Worm (Caenorhabditis elegans) whole organism, L1 larva: ENCODE measurements around the gene C08F8.9.
A peak's percentile ranks its signal among the peaks of the same experiment; 100 is the strongest.

ENCODE experiments used
- C16A3.4 ChIP-seq: fragments of 150-350 bp; optimal IDR thresholded peaks from 2 replicates; lab custom pipeline; 2014; ENCODE audit warnings: missing biosample characterization, missing genetic modification characterization
- F16B12.6 ChIP-seq: fragments of 150-350 bp; optimal IDR thresholded peaks from 2 replicates; lab custom pipeline; 2014; ENCODE audit warnings: missing biosample characterization, missing genetic modification characterization
- aha-1 ChIP-seq: fragments of 150-350 bp; optimal IDR thresholded peaks from 2 replicates; lab custom pipeline; 2014; ENCODE audit warnings: missing biosample characterization, missing genetic modification characterization
- alr-1 ChIP-seq: fragments of 200-800 bp; sonication (Bioruptor generic); optimal IDR thresholded peaks from 2 replicates; lab custom pipeline; 2018; ENCODE audit warnings: borderline replicate concordance, mild to moderate bottlenecking, missing genetic modification characterization, missing compliant biosample characterization
- ama-1 ChIP-seq: fragments of 150-350 bp; optimal IDR thresholded peaks from 2 replicates; lab custom pipeline; 2014
- blmp-1 ChIP-seq: fragments of 150-350 bp; optimal IDR thresholded peaks from 2 replicates; lab custom pipeline; 2014; ENCODE audit warnings: missing biosample characterization, missing genetic modification characterization
- ceh-82 ChIP-seq, 3 experiments: fragments of 150-350 bp in 1 of 3; sonication (generic microtip) in 2 of 3; optimal IDR thresholded peaks; 2 replicates each; lab custom pipeline; 2014 to 2017; ENCODE audit warnings: missing biosample characterization in 3 of 3, missing genetic modification characterization in 3 of 3
- ceh-88 ChIP-seq: fragments of 200-800 bp; sonication (Bioruptor generic); IDR thresholded peaks from 2 replicates; pipeline ENCODE4 v1.3.6; 2022; ENCODE audit warnings: missing genetic modification characterization, missing compliant biosample characterization
- ceh-90 ChIP-seq: sonication (generic microtip); optimal IDR thresholded peaks from 2 replicates; lab custom pipeline; 2016; ENCODE audit warnings: missing genetic modification characterization, missing compliant biosample characterization
- dsc-1 ChIP-seq: sonication (generic microtip); optimal IDR thresholded peaks from 2 replicates; lab custom pipeline; 2016; ENCODE audit warnings: mild to moderate bottlenecking, missing genetic modification characterization, missing compliant biosample characterization
- efl-1 ChIP-seq, 4 experiments: fragments of 150-350 bp; optimal IDR thresholded peaks in 3 of 4; peaks in 1 of 4; 1 replicate in 1 of 4; 2 replicates in 3 of 4; lab custom pipeline; 2014; ENCODE audit warnings: missing biosample characterization in 2 of 4, missing genetic modification characterization in 2 of 4, missing genetic modification reagents in 2 of 4
- efl-3 ChIP-seq: fragments of 200-800 bp; sonication (Bioruptor generic); optimal IDR thresholded peaks from 2 replicates; lab custom pipeline; 2018; ENCODE audit warnings: mild to moderate bottlenecking, missing genetic modification characterization, missing compliant biosample characterization
- elt-3 ChIP-seq, 6 experiments: fragments of 150-350 bp in 1 of 6; sonication (generic microtip); optimal IDR thresholded peaks; 2 replicates each; lab custom pipeline; 2017 to 2018; ENCODE audit warnings: missing biosample characterization in 6 of 6, missing genetic modification characterization in 6 of 6, inconsistent platforms in 1 of 6
- ets-5 ChIP-seq: fragments of 200-800 bp; sonication (Bioruptor generic); IDR thresholded peaks from 2 replicates; pipeline ENCODE4 v1.3.6; 2022; ENCODE audit warnings: missing genetic modification characterization, missing compliant biosample characterization
- fkh-10 ChIP-seq: sonication (generic microtip); optimal IDR thresholded peaks from 2 replicates; lab custom pipeline; 2017; ENCODE audit warnings: missing biosample characterization, missing genetic modification reagents, missing genetic modification characterization
- fkh-4 ChIP-seq: sonication (generic microtip); optimal IDR thresholded peaks from 2 replicates; lab custom pipeline; 2016; ENCODE audit warnings: missing compliant biosample characterization, missing genetic modification characterization, borderline replicate concordance
- fkh-8 ChIP-seq: sonication (generic microtip); optimal IDR thresholded peaks from 2 replicates; lab custom pipeline; 2016; ENCODE audit warnings: mild to moderate bottlenecking, missing genetic modification characterization, missing compliant biosample characterization
- fos-1 ChIP-seq: fragments of 150-350 bp; optimal IDR thresholded peaks from 2 replicates; lab custom pipeline; 2014; ENCODE audit warnings: missing biosample characterization, missing genetic modification characterization
- grh-1 ChIP-seq: fragments of 200-800 bp; sonication (Bioruptor generic); IDR thresholded peaks from 2 replicates; pipeline ENCODE4 v1.3.6; 2022; ENCODE audit warnings: missing genetic modification reagents, missing genetic modification characterization, missing compliant biosample characterization
- hlh-17 ChIP-seq: fragments of 200-800 bp; sonication (Bioruptor generic); optimal IDR thresholded peaks from 2 replicates; lab custom pipeline; 2018; ENCODE audit warnings: missing genetic modification characterization, mild to moderate bottlenecking, missing compliant biosample characterization, moderate library complexity, borderline replicate concordance
- hlh-4 ChIP-seq: sonication (generic microtip); optimal IDR thresholded peaks from 2 replicates; lab custom pipeline; 2016; ENCODE audit warnings: mild to moderate bottlenecking, missing genetic modification characterization, missing compliant biosample characterization
- hpl-2 ChIP-seq: fragments of 150-350 bp; optimal IDR thresholded peaks from 2 replicates; lab custom pipeline; 2014; ENCODE audit warnings: missing biosample characterization, missing genetic modification reagents, missing genetic modification characterization
- jun-1 ChIP-seq: fragments of 150-350 bp; optimal IDR thresholded peaks from 2 replicates; lab custom pipeline; 2014; ENCODE audit warnings: missing biosample characterization, missing genetic modification reagents, missing genetic modification characterization
- lin-14 ChIP-seq: fragments of 200-800 bp; sonication (Bioruptor generic); optimal IDR thresholded peaks from 2 replicates; lab custom pipeline; 2018; ENCODE audit warnings: mild to moderate bottlenecking, missing genetic modification characterization, moderate library complexity, missing compliant biosample characterization
- lin-35 ChIP-seq, 2 experiments: fragments of 150-350 bp; optimal IDR thresholded peaks; 2 replicates each; lab custom pipeline; 2014; ENCODE audit warnings: missing biosample characterization in 2 of 2, missing genetic modification characterization in 2 of 2, missing genetic modification reagents in 2 of 2
- lin-39 ChIP-seq: fragments of 150-350 bp; optimal IDR thresholded peaks from 2 replicates; lab custom pipeline; 2014; ENCODE audit warnings: missing biosample characterization, missing genetic modification reagents, missing genetic modification characterization
- lsy-2 ChIP-seq, 2 experiments: fragments of 150-350 bp; optimal IDR thresholded peaks; 2 replicates each; lab custom pipeline; 2014; ENCODE audit warnings: missing biosample characterization in 2 of 2, missing genetic modification characterization in 2 of 2
- mab-9 ChIP-seq: fragments of 200-800 bp; sonication (Bioruptor generic); IDR thresholded peaks from 2 replicates; pipeline ENCODE4 v1.3.6; 2022; ENCODE audit warnings: missing genetic modification reagents, missing genetic modification characterization, missing compliant biosample characterization
- mep-1 ChIP-seq: fragments of 150-350 bp; optimal IDR thresholded peaks from 2 replicates; lab custom pipeline; 2014; ENCODE audit warnings: missing biosample characterization, missing genetic modification characterization
- nhr-11 ChIP-seq: fragments of 150-350 bp; optimal IDR thresholded peaks from 2 replicates; lab custom pipeline; 2014; ENCODE audit warnings: missing biosample characterization, missing genetic modification characterization
- nhr-12 ChIP-seq: sonication (generic microtip); optimal IDR thresholded peaks from 2 replicates; lab custom pipeline; 2017; ENCODE audit warnings: missing biosample characterization, missing genetic modification characterization
- nhr-19 ChIP-seq: fragments of 200-800 bp; sonication (Bioruptor generic); conservative IDR thresholded peaks from 2 replicates; pipeline ENCODE4 v1.3.6; 2022; ENCODE audit warnings: missing genetic modification characterization, missing compliant biosample characterization
- nhr-71 ChIP-seq: sonication (generic microtip); optimal IDR thresholded peaks from 2 replicates; lab custom pipeline; 2016; ENCODE audit warnings: mild to moderate bottlenecking, missing genetic modification characterization, moderate library complexity, missing compliant biosample characterization
- nhr-76 ChIP-seq: sonication (generic microtip); optimal IDR thresholded peaks from 2 replicates; lab custom pipeline; 2017; ENCODE audit warnings: missing biosample characterization, missing genetic modification characterization
- nhr-77 ChIP-seq: fragments of 150-350 bp; optimal IDR thresholded peaks from 2 replicates; lab custom pipeline; 2014; ENCODE audit warnings: missing biosample characterization, missing genetic modification characterization
- nhr-90 ChIP-seq: sonication (generic microtip); optimal IDR thresholded peaks from 2 replicates; lab custom pipeline; 2016; ENCODE audit warnings: mild to moderate bottlenecking, missing genetic modification characterization, missing compliant biosample characterization; ENCODE audit not compliant: poor library complexity
- pag-3 ChIP-seq: sonication (generic microtip); optimal IDR thresholded peaks from 2 replicates; lab custom pipeline; 2017; ENCODE audit warnings: missing genetic modification characterization, mild to moderate bottlenecking, missing compliant biosample characterization, antibody characterized with exemption, borderline replicate concordance; ENCODE audit not compliant: insufficient read depth
- pax-3 ChIP-seq: fragments of 200-800 bp; sonication (Bioruptor generic); optimal IDR thresholded peaks from 2 replicates; lab custom pipeline; 2018; ENCODE audit warnings: mild to moderate bottlenecking, missing genetic modification characterization, moderate library complexity, missing compliant biosample characterization
- pqm-1 ChIP-seq: sonication (generic microtip); optimal IDR thresholded peaks from 3 replicates; lab custom pipeline; 2017; ENCODE audit warnings: missing biosample characterization, missing genetic modification characterization
- rnt-1 ChIP-seq: sonication (generic microtip); optimal IDR thresholded peaks from 2 replicates; lab custom pipeline; 2016; ENCODE audit warnings: mild to moderate bottlenecking, missing genetic modification characterization, moderate library complexity, missing compliant biosample characterization
- skn-1 ChIP-seq: fragments of 150-350 bp; optimal IDR thresholded peaks from 2 replicates; lab custom pipeline; 2014; ENCODE audit warnings: missing biosample characterization, missing genetic modification characterization
- snu-23 ChIP-seq: sonication (generic microtip); optimal IDR thresholded peaks from 2 replicates; lab custom pipeline; 2016; ENCODE audit warnings: missing genetic modification characterization, missing compliant biosample characterization
- sptf-1 ChIP-seq: fragments of 150-350 bp; optimal IDR thresholded peaks from 2 replicates; lab custom pipeline; 2014; ENCODE audit warnings: missing biosample characterization, missing genetic modification characterization
- tbx-2 ChIP-seq: sonication (generic microtip); optimal IDR thresholded peaks from 2 replicates; lab custom pipeline; 2016; ENCODE audit warnings: missing genetic modification characterization, missing compliant biosample characterization
- unc-130 ChIP-seq: fragments of 150-350 bp; optimal IDR thresholded peaks from 2 replicates; lab custom pipeline; 2017; ENCODE audit warnings: missing biosample characterization, missing genetic modification characterization, inconsistent platforms
- unc-30 ChIP-seq: sonication (generic microtip); optimal IDR thresholded peaks from 2 replicates; lab custom pipeline; 2017; ENCODE audit warnings: missing biosample characterization, missing genetic modification characterization
- unc-62 ChIP-seq: fragments of 150-350 bp; optimal IDR thresholded peaks from 2 replicates; lab custom pipeline; 2014; ENCODE audit warnings: missing biosample characterization, missing genetic modification reagents, missing genetic modification characterization
- unc-98 ChIP-seq: fragments of 200-800 bp; sonication (Bioruptor generic); IDR thresholded peaks from 2 replicates; pipeline ENCODE4 v1.3.6; 2022; ENCODE audit warnings: missing genetic modification characterization, missing compliant biosample characterization
- zag-1 ChIP-seq: fragments of 150-350 bp; optimal IDR thresholded peaks from 2 replicates; lab custom pipeline; 2014; ENCODE audit warnings: missing biosample characterization, missing genetic modification characterization
- ztf-11 ChIP-seq, 2 experiments: sonication (generic microtip); optimal IDR thresholded peaks; 2 replicates each; lab custom pipeline; 2016 to 2017; ENCODE audit warnings: missing genetic modification characterization in 2 of 2, missing biosample characterization in 1 of 2, missing compliant biosample characterization in 1 of 2

Gene C08F8.9

DNA sequence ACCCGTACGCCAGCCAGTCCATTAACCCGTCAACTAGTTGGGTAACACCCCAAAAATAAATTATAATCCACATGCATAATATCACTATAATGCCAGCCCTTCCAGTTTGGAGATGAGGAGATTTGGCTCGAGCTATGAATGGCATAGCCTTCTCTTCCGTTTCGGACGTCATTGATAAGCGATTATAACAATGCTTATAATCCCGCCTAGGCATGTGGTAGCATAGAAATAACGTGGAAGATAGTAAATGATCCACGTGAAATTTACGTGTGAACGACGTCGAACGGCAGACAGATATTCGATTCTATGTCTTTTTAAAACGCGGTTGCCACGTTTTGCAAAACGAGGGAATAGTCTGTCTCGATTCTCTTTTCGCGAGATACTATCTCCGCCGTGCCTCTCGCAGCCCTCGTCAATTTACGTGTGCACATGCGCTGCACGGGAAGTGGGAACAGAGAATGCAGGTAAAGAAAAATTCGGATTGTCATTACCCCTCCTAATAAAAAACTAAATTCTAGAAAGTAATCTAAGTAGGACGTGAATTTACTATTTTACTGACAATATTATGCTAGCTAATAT is 29.5 kb downstream of the C08F8.9 start:
- TF ChIP-seq F16B12.6 (tag; lab: Kevin White, UChicago) = peak; percentile 8
- TF ChIP-seq lin-35 (GFP tag; optimal IDR thresholded peaks at IDR 0.05; lab: Kevin White, UChicago) = peak in 1 of 2 experiments; percentile 23
- TF ChIP-seq fkh-8 (tag; lab: Kevin White, UChicago) = peak; percentile 49
- TF ChIP-seq aha-1 (tag; lab: Kevin White, UChicago) = no peak
- TF ChIP-seq fos-1 (tag; lab: Kevin White, UChicago) = no peak
- TF ChIP-seq fkh-4 (tag; lab: Kevin White, UChicago) = peak; percentile 2
- TF ChIP-seq mep-1 (tag; lab: Kevin White, UChicago) = peak; percentile 5
- TF ChIP-seq hpl-2 (GFP tag; lab: Kevin White, UChicago) = no peak
- TF ChIP-seq zag-1 (tag; lab: Kevin White, UChicago) = no peak
- TF ChIP-seq ztf-11 (tag; optimal IDR thresholded peaks at IDR 0.05; lab: Kevin White, UChicago) = no peak
- TF ChIP-seq ama-1 = no peak
- no peak for TF ChIP-seq hlh-17 (GFP tag; lab: Kevin White, UChicago)
- TF ChIP-seq C16A3.4 (tag; lab: Kevin White, UChicago) = no peak
- no peak for TF ChIP-seq nhr-76 (tag; lab: Kevin White, UChicago)
- no peak for TF ChIP-seq mab-9 (GFP tag; lab: Robert Waterston, UW)
- TF ChIP-seq efl-1 (optimal IDR thresholded peaks at IDR 0.05; lab: Kevin White, UChicago) = no peak
- TF ChIP-seq efl-1 (GFP tag; optimal IDR thresholded peaks at IDR 0.05 in 1 of 2; lab: Kevin White, UChicago) = peak; percentile 4 to 63
- peak; percentile 15 for TF ChIP-seq skn-1
- no peak for TF ChIP-seq unc-62 (GFP tag; lab: Kevin White, UChicago)
- no peak for TF ChIP-seq nhr-11
- peak; percentile 36 for TF ChIP-seq rnt-1 (tag; lab: Kevin White, UChicago)
- no peak for TF ChIP-seq nhr-12 (tag; lab: Kevin White, UChicago)
- peak in 1 of 6 experiments; percentile 8 for TF ChIP-seq elt-3 (tag; optimal IDR thresholded peaks at IDR 0.05; lab: Kevin White, UChicago)
- TF ChIP-seq snu-23 (GFP tag; lab: Kevin White, UChicago) = peak; percentile 51
- TF ChIP-seq lin-14 (GFP tag; lab: Kevin White, UChicago) = peak; percentile 55
- TF ChIP-seq nhr-71 (tag; lab: Kevin White, UChicago) = peak; percentile 25
- no peak for TF ChIP-seq nhr-77
- no peak for TF ChIP-seq ceh-88 (GFP tag; lab: Robert Waterston, UW)
- no peak for TF ChIP-seq alr-1 (tag; lab: Kevin White, UChicago)
- TF ChIP-seq lin-39 (tag; lab: Kevin White, UChicago) = no peak
- TF ChIP-seq ceh-82 (tag; optimal IDR thresholded peaks at IDR 0.05; lab: Kevin White, UChicago) = peak in 1 of 3 experiments; percentile 0
- TF ChIP-seq sptf-1 = no peak
- no peak for TF ChIP-seq nhr-90 (tag; lab: Kevin White, UChicago)
- peak; percentile 54 for TF ChIP-seq dsc-1 (tag; lab: Kevin White, UChicago)
- TF ChIP-seq pag-3 (tag; lab: Kevin White, UChicago) = peak; percentile 74
- no peak for TF ChIP-seq ets-5 (GFP tag; lab: Robert Waterston, UW)
- TF ChIP-seq pax-3 (tag; lab: Kevin White, UChicago) = peak; percentile 68
- peak; percentile 4; the same call in 1 of the 2 replicates for TF ChIP-seq nhr-19
- TF ChIP-seq blmp-1 = peak; percentile 25
- no peak for TF ChIP-seq fkh-10 (GFP tag; lab: Kevin White, UChicago)

DNA sequence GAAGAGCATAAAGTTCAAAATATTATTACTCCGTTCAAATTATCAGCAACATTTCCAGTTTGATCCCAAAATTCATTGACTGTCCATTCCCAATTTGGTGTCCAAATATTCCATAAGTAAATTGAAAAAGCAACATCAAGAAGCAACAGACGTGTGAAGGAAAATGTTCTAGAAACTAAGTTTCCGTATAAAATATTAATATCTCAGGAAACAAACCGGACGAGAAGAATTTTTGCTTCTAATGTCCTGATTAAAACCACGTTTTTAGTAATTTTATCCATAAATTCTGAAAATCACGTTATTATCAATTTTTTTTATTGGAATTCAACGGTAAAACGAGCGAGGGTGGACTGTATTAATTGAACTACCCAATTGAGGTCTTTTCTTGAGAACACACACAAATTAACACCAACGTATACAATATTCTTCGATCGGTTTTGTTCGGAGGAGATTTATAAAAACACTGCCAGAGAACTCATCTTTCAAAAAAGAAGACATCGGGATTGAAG is 31.4 kb downstream of the C08F8.9 start, which contains the start of gene pigq-1:
Gene pigq-1, minus strand, starts transcription at position 286 of the 509 bp plus-strand sequence.
- TF ChIP-seq fkh-10 (GFP tag; lab: Kevin White, UChicago) = no peak
- no peak for TF ChIP-seq efl-3 (GFP tag; lab: Kevin White, UChicago)
- TF ChIP-seq nhr-76 (tag; lab: Kevin White, UChicago) = no peak
- TF ChIP-seq tbx-2 (tag; lab: Kevin White, UChicago) = no peak
- TF ChIP-seq nhr-12 (tag; lab: Kevin White, UChicago) = no peak
- TF ChIP-seq skn-1 = no peak
- peak; percentile 55 for TF ChIP-seq nhr-90 (tag; lab: Kevin White, UChicago)
- no peak for TF ChIP-seq aha-1 (tag; lab: Kevin White, UChicago)
- no peak for TF ChIP-seq unc-130 (tag; lab: Kevin White, UChicago)
- TF ChIP-seq snu-23 (GFP tag; lab: Kevin White, UChicago) = peak; percentile 31
- no peak for TF ChIP-seq pqm-1 (tag; lab: Kevin White, UChicago)
- TF ChIP-seq unc-30 (tag; lab: Kevin White, UChicago) = no peak
- TF ChIP-seq grh-1 (GFP tag; lab: Robert Waterston, UW) = no peak
- no peak for TF ChIP-seq hlh-4
- TF ChIP-seq lin-35 (GFP tag; optimal IDR thresholded peaks at IDR 0.05; lab: Kevin White, UChicago) = no peak
- peak in 1 of 6 experiments; percentile 20 for TF ChIP-seq elt-3 (tag; optimal IDR thresholded peaks at IDR 0.05; lab: Kevin White, UChicago)
- no peak for TF ChIP-seq jun-1 (tag; lab: Kevin White, UChicago)
- TF ChIP-seq unc-98 = no peak
- peak; percentile 32 to 35 for TF ChIP-seq lsy-2 (tag; optimal IDR thresholded peaks at IDR 0.05; lab: Kevin White, UChicago)
- TF ChIP-seq nhr-19 = peak; percentile 26; the same call in 1 of the 2 replicates
- no peak for TF ChIP-seq ceh-90
